Worm (Caenorhabditis elegans): Measurements from ENCODE around the gene fbxb-55.

DNA sequence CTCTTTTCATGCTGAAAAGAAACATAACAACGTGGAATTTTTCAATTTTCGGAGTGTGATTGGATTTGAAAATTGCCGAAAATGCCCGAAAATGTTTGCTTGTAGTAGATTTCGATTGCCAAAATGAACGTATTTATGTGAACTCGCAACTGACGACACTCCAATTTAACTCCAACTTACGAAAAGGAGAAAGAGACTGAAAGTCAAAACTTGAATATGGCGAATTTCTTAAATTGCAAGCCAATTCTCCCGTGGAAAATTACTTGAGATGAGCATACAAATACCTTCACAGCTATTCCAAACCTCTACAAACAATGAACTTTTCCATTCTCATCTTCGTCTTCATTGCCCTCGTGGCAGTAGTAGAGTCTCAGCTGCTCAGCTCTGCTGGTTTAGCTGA, 14.0 kb downstream of the fbxb-55 start:
- TF ChIP-seq him-1 (tag; optimal IDR thresholded peaks at IDR 0.05), result no peak
- no peak for TF ChIP-seq dao-5 (tag; optimal IDR thresholded peaks at IDR 0.05)

Measured in whole organism, L4/young adult.